Worm (Caenorhabditis elegans) whole organism, young adult: Measurements from ENCODE around the gene K01A6.4.

Source experiments
- B0019.2 ChIP-seq: fragments of 200-800 bp; sonication (Bioruptor generic); conservative IDR thresholded peaks from 2 replicates; pipeline ENCODE4 v1.3.6; 2022; ENCODE audit warnings: missing genetic modification reagents, missing genetic modification characterization, missing compliant biosample characterization
- C17E4.6 ChIP-seq: fragments of 200-800 bp; sonication (Bioruptor generic); IDR thresholded peaks from 2 replicates; pipeline ENCODE4 v1.3.6; 2022; ENCODE audit warnings: missing genetic modification reagents, missing genetic modification characterization, missing compliant biosample characterization
- D2030.7 ChIP-seq: fragments of 200-800 bp; sonication (Bioruptor generic); IDR thresholded peaks from 2 replicates; pipeline ENCODE4 v1.3.6; 2022; ENCODE audit warnings: missing genetic modification reagents, missing genetic modification characterization, missing compliant biosample characterization
- T07F8.4 ChIP-seq: sonication (generic microtip); optimal IDR thresholded peaks from 2 replicates; lab custom pipeline; 2016; ENCODE audit warnings: mild to moderate bottlenecking, missing genetic modification characterization, moderate library complexity, missing compliant biosample characterization
- T26A5.8 ChIP-seq: sonication (generic microtip); optimal IDR thresholded peaks from 2 replicates; lab custom pipeline; 2016; ENCODE audit warnings: missing genetic modification characterization, missing compliant biosample characterization
- Y56A3A.18 ChIP-seq: fragments of 200-800 bp; sonication (Bioruptor generic); IDR thresholded peaks from 2 replicates; pipeline ENCODE4 v1.3.6; 2022; ENCODE audit warnings: missing genetic modification reagents, missing genetic modification characterization, missing compliant biosample characterization
- Y79H2A.3 ChIP-seq: fragments of 200-800 bp; sonication (Bioruptor generic); conservative IDR thresholded peaks from 2 replicates; pipeline ENCODE4 v1.3.6; 2022; ENCODE audit warnings: missing genetic modification reagents, missing genetic modification characterization, missing compliant biosample characterization
- ZK185.1 ChIP-seq: sonication (generic microtip); optimal IDR thresholded peaks from 2 replicates; lab custom pipeline; 2016; ENCODE audit warnings: mild to moderate bottlenecking, missing genetic modification characterization, missing compliant biosample characterization; ENCODE audit not compliant: poor library complexity, severe bottlenecking
- athp-1 ChIP-seq: sonication (generic microtip); optimal IDR thresholded peaks from 2 replicates; lab custom pipeline; 2017; ENCODE audit warnings: mild to moderate bottlenecking, missing genetic modification characterization, missing compliant biosample characterization
- cebp-2 ChIP-seq: fragments of 200-800 bp; sonication (Bioruptor generic); IDR thresholded peaks from 2 replicates; pipeline ENCODE4 v1.3.6; 2022; ENCODE audit warnings: missing genetic modification characterization, missing compliant biosample characterization
- ceh-100 ChIP-seq: fragments of 200-800 bp; sonication (Bioruptor generic); IDR thresholded peaks from 2 replicates; pipeline ENCODE4 v1.3.6; 2022; ENCODE audit warnings: missing genetic modification reagents, missing genetic modification characterization, missing compliant biosample characterization
- fkh-3 ChIP-seq: sonication (generic microtip); optimal IDR thresholded peaks from 2 replicates; lab custom pipeline; 2016; ENCODE audit warnings: mild to moderate bottlenecking, missing genetic modification characterization, missing compliant biosample characterization
- him-1 ChIP-seq: sonication (generic microtip); optimal IDR thresholded peaks from 2 replicates; lab custom pipeline; 2016; ENCODE audit warnings: missing genotype, missing genetic modification reagents, missing genetic modification characterization, missing compliant biosample characterization
- hlh-12 ChIP-seq: sonication (generic microtip); optimal IDR thresholded peaks from 2 replicates; lab custom pipeline; 2016; ENCODE audit warnings: missing genetic modification characterization, missing compliant biosample characterization
- hmg-20 ChIP-seq: fragments of 200-800 bp; sonication (Bioruptor generic); IDR thresholded peaks from 2 replicates; pipeline ENCODE4 v1.3.6; 2022; ENCODE audit warnings: missing genetic modification reagents, missing genetic modification characterization, missing compliant biosample characterization
- hrde-1 ChIP-seq: sonication (generic microtip); optimal IDR thresholded peaks from 2 replicates; lab custom pipeline; 2016; ENCODE audit warnings: missing genetic modification characterization, mild to moderate bottlenecking, missing compliant biosample characterization, moderate library complexity, missing genotype, missing genetic modification reagents, borderline replicate concordance
- lag-1 ChIP-seq: fragments of 200-800 bp; sonication (Bioruptor generic); IDR thresholded peaks from 2 replicates; pipeline ENCODE4 v1.3.6; 2022; ENCODE audit warnings: missing genetic modification reagents, missing genetic modification characterization, missing compliant biosample characterization
- let-526 ChIP-seq: fragments of 200-800 bp; sonication (Bioruptor generic); IDR thresholded peaks from 2 replicates; pipeline ENCODE4 v1.3.6; 2022; ENCODE audit warnings: missing genetic modification reagents, missing genetic modification characterization, missing compliant biosample characterization
- let-607 ChIP-seq, 2 experiments: fragments of 200-800 bp in 1 of 2; sonication (Bioruptor generic) in 1 of 2; sonication (generic microtip) in 1 of 2; optimal IDR thresholded peaks; 2 replicates each; lab custom pipeline; 2016 to 2018; ENCODE audit warnings: mild to moderate bottlenecking in 2 of 2, missing compliant biosample characterization in 2 of 2, missing genetic modification characterization in 2 of 2, moderate library complexity in 2 of 2, missing genotype in 1 of 2
- lin-35 ChIP-seq, 3 experiments: fragments of 150-350 bp in 2 of 3; sonication (generic microtip) in 1 of 3; optimal IDR thresholded peaks; 2 replicates each; lab custom pipeline; 2014 to 2018; ENCODE audit warnings: missing biosample characterization in 3 of 3, missing genetic modification characterization in 3 of 3, missing genetic modification reagents in 3 of 3
- lir-1 ChIP-seq: fragments of 200-800 bp; sonication (Bioruptor generic); conservative IDR thresholded peaks from 2 replicates; pipeline ENCODE4 v1.3.6; 2022; ENCODE audit warnings: missing genetic modification reagents, missing genetic modification characterization, missing compliant biosample characterization
- lsl-1 ChIP-seq: fragments of 200-800 bp; sonication (Bioruptor generic); optimal IDR thresholded peaks from 2 replicates; lab custom pipeline; 2018; ENCODE audit warnings: mild to moderate bottlenecking, missing genetic modification characterization, moderate library complexity, missing compliant biosample characterization
- madf-10 ChIP-seq: sonication (generic microtip); optimal IDR thresholded peaks from 2 replicates; lab custom pipeline; 2016; ENCODE audit warnings: mild to moderate bottlenecking, missing genetic modification characterization, missing compliant biosample characterization
- mes-4 ChIP-seq: sonication (generic microtip); optimal IDR thresholded peaks from 2 replicates; lab custom pipeline; 2016; ENCODE audit warnings: missing genotype, missing genetic modification characterization, missing compliant biosample characterization
- mxl-1 ChIP-seq: sonication (generic microtip); optimal IDR thresholded peaks from 2 replicates; lab custom pipeline; 2016; ENCODE audit warnings: missing genetic modification characterization, missing compliant biosample characterization
- pbrm-1 ChIP-seq: fragments of 200-800 bp; sonication (Bioruptor generic); IDR thresholded peaks from 2 replicates; pipeline ENCODE4 v1.3.6; 2022; ENCODE audit warnings: missing genetic modification reagents, missing genetic modification characterization, missing compliant biosample characterization
- rcor-1 ChIP-seq: fragments of 200-800 bp; sonication (Bioruptor generic); IDR thresholded peaks from 2 replicates; pipeline ENCODE4 v1.3.6; 2022; ENCODE audit warnings: missing genetic modification reagents, missing genetic modification characterization, missing compliant biosample characterization
- rec-8 ChIP-seq, 2 experiments: sonication (generic microtip); optimal IDR thresholded peaks; 2 replicates each; lab custom pipeline; 2016; ENCODE audit warnings: mild to moderate bottlenecking in 2 of 2, missing genetic modification characterization in 2 of 2, missing genetic modification reagents in 2 of 2, missing genotype in 2 of 2, missing biosample characterization in 1 of 2, missing compliant biosample characterization in 1 of 2, moderate library complexity in 1 of 2
- sdz-38 ChIP-seq: sonication (generic microtip); optimal IDR thresholded peaks from 2 replicates; lab custom pipeline; 2016; ENCODE audit warnings: missing genotype, missing genetic modification characterization, missing compliant biosample characterization
- snpc-4 ChIP-seq, 5 experiments: fragments of 150-350 bp in 1 of 5; sonication (generic microtip) in 4 of 5; optimal IDR thresholded peaks; 2 replicates each; lab custom pipeline; 2014 to 2018; ENCODE audit warnings: missing genetic modification characterization in 5 of 5, missing biosample characterization in 3 of 5, antibody characterized with exemption in 2 of 5, mild to moderate bottlenecking in 2 of 5, missing compliant biosample characterization in 2 of 5, missing genotype in 2 of 5, moderate library complexity in 2 of 5, missing genetic modification reagents in 1 of 5
- somi-1 ChIP-seq: fragments of 200-800 bp; sonication (Bioruptor generic); optimal IDR thresholded peaks from 2 replicates; lab custom pipeline; 2018; ENCODE audit warnings: mild to moderate bottlenecking, missing genetic modification characterization, missing compliant biosample characterization
- unc-130 ChIP-seq: sonication (generic microtip); optimal IDR thresholded peaks from 2 replicates; lab custom pipeline; 2016; ENCODE audit warnings: missing genetic modification reagents, missing genetic modification characterization, missing compliant biosample characterization
- unc-62 ChIP-seq: fragments of 150-350 bp; optimal IDR thresholded peaks from 2 replicates; lab custom pipeline; 2014; ENCODE audit warnings: missing biosample characterization, missing genetic modification reagents, missing genetic modification characterization
- zfh-2 ChIP-seq: fragments of 200-800 bp; sonication (Bioruptor generic); conservative IDR thresholded peaks from 2 replicates; pipeline ENCODE4 v1.3.6; 2022; ENCODE audit warnings: missing genetic modification reagents, missing genetic modification characterization, missing compliant biosample characterization
- ztf-18 ChIP-seq: sonication (generic microtip); optimal IDR thresholded peaks from 2 replicates; lab custom pipeline; 2016; ENCODE audit warnings: missing genotype, mild to moderate bottlenecking, missing genetic modification characterization, missing compliant biosample characterization
- ztf-3 ChIP-seq: fragments of 200-800 bp; sonication (Bioruptor generic); optimal IDR thresholded peaks from 2 replicates; lab custom pipeline; 2018; ENCODE audit warnings: mild to moderate bottlenecking, missing genetic modification characterization, missing compliant biosample characterization
- ztf-6 ChIP-seq: fragments of 200-800 bp; sonication (Bioruptor generic); IDR thresholded peaks from 2 replicates; pipeline ENCODE4 v1.3.6; 2022; ENCODE audit warnings: missing genetic modification reagents, missing genetic modification characterization, missing compliant biosample characterization

The K01A6.4 gene

DNA sequence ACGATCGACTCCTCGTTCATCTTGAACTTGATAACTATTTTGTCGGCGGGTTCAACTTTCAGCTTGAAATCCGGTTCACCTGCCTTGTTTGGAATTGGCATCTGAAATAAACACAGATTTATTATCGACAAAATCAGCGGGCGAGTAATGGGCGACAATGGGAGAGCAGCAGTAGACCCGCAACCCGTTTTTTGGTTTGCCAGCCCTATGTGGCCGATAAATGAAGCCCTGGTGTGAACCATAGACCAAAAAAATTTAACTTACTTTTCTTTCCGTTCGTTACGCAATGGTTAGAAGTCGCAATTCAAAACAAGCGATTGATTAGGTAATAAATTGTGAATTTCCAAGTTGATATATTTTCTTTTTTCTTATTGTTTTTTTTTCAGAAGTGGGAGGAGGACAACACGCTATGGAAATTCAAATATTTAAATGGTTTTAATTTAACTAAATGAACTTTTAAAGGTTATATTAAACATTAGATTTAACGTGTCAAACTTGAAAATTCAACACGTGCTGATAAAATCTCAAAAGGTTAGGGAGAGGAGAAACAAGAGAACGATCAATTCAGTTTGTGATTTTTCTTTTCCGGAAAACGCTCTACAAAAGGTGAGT is 36.3 kb downstream of the K01A6.4 start, which contains the start of the genes T22B3.3 and alg-3:
T22B3.3 (minus strand) TSS at position 101 of the 612 bp plus-strand sequence.
alg-3 (plus strand) TSS at position 562 of the 612 bp plus-strand sequence.
- no peak for TF ChIP-seq ZK185.1 (tag; lab: Kevin White, UChicago)
- TF ChIP-seq madf-10, result no peak
- no peak for TF ChIP-seq lsl-1 (GFP tag; lab: Kevin White, UChicago)
- TF ChIP-seq lir-1 (GFP tag; lab: Robert Waterston, UW), result no peak
- TF ChIP-seq hrde-1 (tag; lab: Kevin White, UChicago), result no peak
- no peak for TF ChIP-seq unc-62 (GFP tag; lab: Kevin White, UChicago)
- TF ChIP-seq zfh-2 (GFP tag; lab: Robert Waterston, UW), result no peak
- TF ChIP-seq lag-1 (GFP tag; lab: Robert Waterston, UW), result no peak
- TF ChIP-seq C17E4.6 (GFP tag; lab: Robert Waterston, UW), result no peak
- no peak for TF ChIP-seq athp-1 (tag; lab: Kevin White, UChicago)
- no peak for TF ChIP-seq cebp-2 (GFP tag; lab: Robert Waterston, UW)
- TF ChIP-seq let-607 (tag; optimal IDR thresholded peaks at IDR 0.05; lab: Kevin White, UChicago), result no peak
- no peak for TF ChIP-seq him-1 (tag; lab: Kevin White, UChicago)
- TF ChIP-seq sdz-38 (tag; lab: Kevin White, UChicago), result no peak
- TF ChIP-seq hlh-12 (tag; lab: Kevin White, UChicago), result no peak
- TF ChIP-seq T26A5.8, result no peak
- TF ChIP-seq D2030.7, result no peak

DNA sequence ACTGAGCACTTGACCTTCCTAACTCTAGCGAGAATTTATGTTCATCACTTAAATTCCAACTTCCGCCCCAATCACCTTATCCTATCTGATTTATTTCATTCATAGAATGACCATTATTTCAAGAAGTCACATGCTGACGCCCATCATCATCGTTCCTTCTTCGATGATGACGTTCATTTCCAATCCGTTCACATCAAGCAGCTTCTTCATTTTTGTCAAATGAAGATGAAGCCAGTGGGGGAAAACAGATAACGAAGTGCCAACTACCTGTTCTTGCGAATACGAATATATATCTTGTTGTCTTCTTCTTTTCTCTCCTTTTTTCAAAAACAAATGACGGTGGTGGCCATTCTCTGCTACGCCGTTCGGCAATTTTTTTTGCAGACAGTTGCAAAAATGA is 38.2 kb downstream of the K01A6.4 start:
- TF ChIP-seq ceh-100 (no peak), hlh-12 (tag; lab: Kevin White, UChicago) (no peak), Y79H2A.3 (no peak), ztf-18 (no peak), C17E4.6 (GFP tag; lab: Robert Waterston, UW) (no peak), cebp-2 (GFP tag; lab: Robert Waterston, UW) (no peak), B0019.2 (GFP tag; lab: Robert Waterston, UW) (no peak), rec-8 (tag; optimal IDR thresholded peaks at IDR 0.05; lab: Kevin White, UChicago) (no peak), him-1 (tag; lab: Kevin White, UChicago) (no peak), unc-130 (GFP tag; lab: Kevin White, UChicago) (no peak), rcor-1 (GFP tag; lab: Robert Waterston, UW) (no peak), mes-4 (tag; lab: Kevin White, UChicago) (no peak), sdz-38 (tag; lab: Kevin White, UChicago) (no peak), ztf-3 (no peak), T07F8.4 (tag; lab: Kevin White, UChicago) (no peak), Y56A3A.18 (GFP tag; lab: Robert Waterston, UW) (no peak), lin-35 (GFP tag; optimal IDR thresholded peaks at IDR 0.05; lab: Kevin White, UChicago) (no peak), somi-1 (GFP tag; lab: Kevin White, UChicago) (no peak)

DNA sequence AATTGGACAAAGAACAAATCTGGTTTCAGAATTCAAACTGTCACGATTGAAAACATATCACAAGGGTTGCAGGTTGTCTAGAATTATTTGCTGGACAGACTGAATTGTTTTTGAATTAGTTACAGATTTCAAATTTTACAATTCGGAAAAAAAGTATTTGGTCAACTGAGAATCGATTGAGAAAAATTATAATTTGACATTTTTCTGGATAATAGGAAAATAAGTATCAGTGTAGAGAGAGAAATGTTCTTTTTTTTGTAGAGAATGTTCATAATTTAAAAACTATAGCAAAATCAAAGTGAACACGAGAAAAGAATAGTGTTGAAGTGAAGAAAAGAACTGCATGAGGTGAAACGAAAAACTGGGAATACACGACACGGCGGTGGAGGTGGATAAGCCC is 39.4 kb downstream of the K01A6.4 start, which contains the start of gene dpy-20:
dpy-20 (minus strand) TSS at position 101 of the 400 bp plus-strand sequence.
- no peak for TF ChIP-seq cebp-2 (GFP tag; lab: Robert Waterston, UW)
- TF ChIP-seq snpc-4 (GFP tag; optimal IDR thresholded peaks at IDR 0.05; lab: Kevin White, UChicago), result no peak
- no peak for TF ChIP-seq snpc-4 (tag; optimal IDR thresholded peaks at IDR 0.05; lab: Kevin White, UChicago)
- no peak for TF ChIP-seq pbrm-1 (GFP tag; lab: Robert Waterston, UW)
- no peak for TF ChIP-seq fkh-3 (tag; lab: Kevin White, UChicago)
- TF ChIP-seq hmg-20 (GFP tag; lab: Robert Waterston, UW), result no peak
- TF ChIP-seq let-526 (GFP tag; lab: Robert Waterston, UW), result no peak
- no peak for TF ChIP-seq mxl-1 (tag; lab: Kevin White, UChicago)
- no peak for TF ChIP-seq ztf-6 (GFP tag; lab: Robert Waterston, UW)
- no peak for TF ChIP-seq D2030.7
